Fruit fly (Drosophila melanogaster): ENCODE measurements around the gene CG46281.

The CG46281 gene

DNA sequence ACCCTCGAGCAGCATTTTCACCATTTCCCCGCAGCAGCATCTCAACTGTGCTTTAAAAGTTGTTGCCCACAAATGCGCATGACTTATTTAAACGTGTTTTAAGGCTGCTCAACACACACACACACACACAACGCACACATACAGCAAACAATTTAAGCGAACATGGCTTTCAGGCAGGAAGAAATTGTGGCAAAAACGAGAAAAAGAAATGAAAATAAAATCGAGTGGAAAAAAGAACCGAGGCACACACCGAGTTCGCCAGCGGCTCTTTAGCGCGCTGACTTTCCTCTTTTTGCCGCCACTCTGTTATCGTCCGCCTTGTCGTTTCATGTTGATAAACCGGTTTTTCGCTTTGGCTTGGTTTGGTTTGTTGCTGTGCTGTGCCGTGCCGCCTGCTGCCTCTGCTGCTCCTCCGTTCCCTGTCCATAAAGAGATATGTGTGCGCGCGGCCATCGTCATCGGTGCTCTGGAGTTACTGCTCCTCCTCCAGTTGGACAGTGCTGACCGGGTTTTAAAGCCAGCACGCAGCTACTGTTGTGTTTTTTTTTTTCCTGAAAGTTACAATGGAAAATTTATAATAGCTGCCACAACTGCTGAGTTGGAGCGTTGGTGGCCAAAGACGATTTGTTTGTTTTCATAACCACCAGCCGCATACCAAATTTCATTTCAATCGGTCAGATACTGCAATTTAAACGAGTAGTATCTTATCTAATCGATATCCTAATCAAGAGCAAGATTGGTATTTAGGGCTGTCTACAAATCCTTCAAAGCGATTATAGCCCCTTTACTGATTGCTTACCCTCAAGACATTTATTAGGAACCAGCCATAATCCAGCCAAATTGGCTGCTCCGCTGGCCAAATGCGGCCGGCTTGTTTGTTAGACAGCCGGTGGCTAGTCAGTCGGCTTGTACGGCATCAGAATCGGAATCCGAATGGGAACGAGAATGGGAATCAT is 14.0 kb downstream of the CG46281 start (continued):
- no peak for TF ChIP-seq gsb (GFP tag; IDR thresholded peaks at IDR 0.05)
- TF ChIP-seq CG6791 (GFP tag; IDR thresholded peaks at IDR 0.05; ENCODE audit: partially characterized antibody) = no peak
- TF ChIP-seq sug (tag; optimal IDR thresholded peaks at IDR 0.05) = peak; percentile 48
- no peak for TF ChIP-seq slp2 (GFP tag; optimal IDR thresholded peaks at IDR 0.05)
- TF ChIP-seq D (optimal IDR thresholded peaks at IDR 0.05) = no peak
- TF ChIP-seq D (GFP tag; optimal IDR thresholded peaks at IDR 0.05) = no peak

DNA sequence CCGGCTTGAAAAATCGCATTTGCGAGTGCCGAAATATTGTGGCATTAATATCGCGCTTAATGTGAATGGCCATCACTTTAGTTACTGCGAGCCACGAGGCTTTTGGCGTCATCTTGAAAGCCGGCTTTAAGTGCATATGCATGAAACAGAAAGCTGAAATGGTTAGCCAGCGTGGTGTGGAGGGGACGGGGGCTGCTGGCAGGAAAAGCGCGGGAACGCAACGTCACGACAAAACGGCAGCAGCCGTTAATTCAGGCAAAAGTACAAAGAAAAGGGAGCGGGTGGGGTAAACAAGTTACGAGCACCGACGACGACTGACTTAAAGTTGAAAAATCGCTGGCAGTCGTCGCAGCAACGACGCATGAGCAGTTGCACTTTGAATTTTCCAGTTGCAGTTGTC is 14.7 kb downstream of the CG46281 start:
- TF ChIP-seq Mad (GFP tag; optimal IDR thresholded peaks at IDR 0.05) = no peak
- TF ChIP-seq crol (GFP tag; IDR thresholded peaks at IDR 0.05) = peak; percentile 63
- TF ChIP-seq Med (GFP tag) = peak; percentile 0
- no peak for TF ChIP-seq sr (GFP tag; IDR thresholded peaks at IDR 0.05)
- TF ChIP-seq CG2199 (GFP tag; IDR thresholded peaks at IDR 0.05) = 0 out of 3 replicates have a peak, but pooled peaks have one; percentile 12
- peak in 1 of 2 experiments; percentile 19 for TF ChIP-seq Pdp1 (GFP tag; optimal IDR thresholded peaks at IDR 0.05)
- TF ChIP-seq Usf (GFP tag; optimal IDR thresholded peaks at IDR 0.05) = no peak
- TF ChIP-seq CG11560 (tag; IDR thresholded peaks at IDR 0.05) = no peak
- no peak for TF ChIP-seq Jarid2 (GFP tag; optimal IDR thresholded peaks at IDR 0.05)
- TF ChIP-seq stwl (tag; optimal IDR thresholded peaks at IDR 0.05) = no peak
- no peak for TF ChIP-seq Sry-δ (GFP tag; optimal IDR thresholded peaks at IDR 0.05)
- no peak for TF ChIP-seq corto (GFP tag; optimal IDR thresholded peaks at IDR 0.05)
- TF ChIP-seq CG14965 (GFP tag; optimal IDR thresholded peaks at IDR 0.05; ENCODE audit: borderline replicate concordance) = no peak
- no peak for TF ChIP-seq CG18599 (GFP tag; optimal IDR thresholded peaks at IDR 0.05)
- TF ChIP-seq CG14050 (GFP tag; IDR thresholded peaks at IDR 0.05) = no peak
- no peak for TF ChIP-seq lola (GFP tag; optimal IDR thresholded peaks at IDR 0.05)
- TF ChIP-seq Lim3 (GFP tag; IDR thresholded peaks at IDR 0.05) = no peak
- no peak for TF ChIP-seq ash1 (GFP tag; optimal IDR thresholded peaks at IDR 0.05)
- TF ChIP-seq NK7.1 (GFP tag; optimal IDR thresholded peaks at IDR 0.05) = no peak
- TF ChIP-seq Drgx (GFP tag; IDR thresholded peaks at IDR 0.05) = no peak
- TF ChIP-seq Ets65A (GFP tag) = no peak
- TF ChIP-seq rib (GFP tag; IDR thresholded peaks at IDR 0.05) = no peak
- TF ChIP-seq Blimp-1 (GFP tag; optimal IDR thresholded peaks at IDR 0.05) = peak; percentile 57
- TF ChIP-seq CG34422 (GFP tag; IDR thresholded peaks at IDR 0.05) = peak; percentile 20; the same call in 1 of the 3 replicates
- 0 out of 4 replicates have a peak, but pooled peaks have one; percentile 20 for TF ChIP-seq Dll (GFP tag; IDR thresholded peaks at IDR 0.05; ENCODE audit: partially characterized antibody)
- TF ChIP-seq CG8944 (GFP tag; optimal IDR thresholded peaks at IDR 0.05) = no peak
- no peak for TF ChIP-seq CG12659 (GFP tag; optimal IDR thresholded peaks at IDR 0.05)
- no peak for TF ChIP-seq NC2α (GFP tag; optimal IDR thresholded peaks at IDR 0.05)
- TF ChIP-seq wdn (GFP tag; IDR thresholded peaks at IDR 0.05) = no peak
- no peak for TF ChIP-seq CG16815 (GFP tag; optimal IDR thresholded peaks at IDR 0.05)
- peak; percentile 5 for TF ChIP-seq Dp (GFP tag; optimal IDR thresholded peaks at IDR 0.05)
- no peak for TF ChIP-seq insv (GFP tag; optimal IDR thresholded peaks at IDR 0.05)
- TF ChIP-seq Deaf1 (tag; optimal IDR thresholded peaks at IDR 0.05) = peak; percentile 52

Measured in whole organism, embryonic.